Worm (Caenorhabditis elegans) whole organism, L2 larva: ENCODE data around the gene sor-1.

Source experiments
- alr-1 ChIP-seq: fragments of 150-350 bp; optimal IDR thresholded peaks from 2 replicates; lab custom pipeline; 2014; ENCODE audit warnings: missing biosample characterization, missing genetic modification characterization
- aly-2 ChIP-seq: fragments of 150-350 bp; optimal IDR thresholded peaks from 2 replicates; lab custom pipeline; 2014; ENCODE audit warnings: missing biosample characterization, missing genetic modification characterization
- ceh-16 ChIP-seq: fragments of 150-350 bp; optimal IDR thresholded peaks from 2 replicates; lab custom pipeline; 2014; ENCODE audit warnings: missing biosample characterization, missing genetic modification characterization
- ceh-82 ChIP-seq: fragments of 150-350 bp; optimal IDR thresholded peaks from 2 replicates; lab custom pipeline; 2014; ENCODE audit warnings: missing biosample characterization, missing genetic modification characterization
- elt-3 ChIP-seq: sonication (generic microtip); optimal IDR thresholded peaks from 2 replicates; lab custom pipeline; 2017; ENCODE audit warnings: missing biosample characterization, missing genetic modification characterization
- mdl-1 ChIP-seq, 2 experiments: fragments of 150-350 bp in 1 of 2; sonication (generic microtip) in 1 of 2; optimal IDR thresholded peaks; 2 replicates each; lab custom pipeline; 2017; ENCODE audit warnings: missing biosample characterization in 2 of 2, missing genetic modification characterization in 2 of 2
- nhr-10 ChIP-seq: sonication (generic microtip); optimal IDR thresholded peaks from 2 replicates; lab custom pipeline; 2017; ENCODE audit warnings: missing biosample characterization, missing genetic modification characterization
- nhr-77 ChIP-seq: fragments of 150-350 bp; optimal IDR thresholded peaks from 2 replicates; lab custom pipeline; 2014; ENCODE audit warnings: missing biosample characterization, missing genetic modification characterization
- unc-62 ChIP-seq: fragments of 150-350 bp; optimal IDR thresholded peaks from 2 replicates; lab custom pipeline; 2014; ENCODE audit warnings: missing biosample characterization, missing genetic modification reagents, missing genetic modification characterization
- ztf-1 ChIP-seq: fragments of 200-800 bp; sonication (Bioruptor generic); conservative IDR thresholded peaks from 2 replicates; pipeline ENCODE4 v1.3.6; 2022; ENCODE audit warnings: missing genetic modification characterization, missing compliant biosample characterization

ce11 chrIII:8461410-8461809, 43.4 kb downstream of the sor-1 start:
- no peak for TF ChIP-seq ztf-1 (GFP tag; lab: Robert Waterston, UW)
- no peak for TF ChIP-seq alr-1 (tag; lab: Kevin White, UChicago)
- no peak for TF ChIP-seq mdl-1 (tag; optimal IDR thresholded peaks at IDR 0.05; lab: Kevin White, UChicago)
- no peak for TF ChIP-seq nhr-10
- no peak for TF ChIP-seq ceh-16
- TF ChIP-seq unc-62 (GFP tag; lab: Kevin White, UChicago), result no peak
- TF ChIP-seq ceh-82 (tag; lab: Kevin White, UChicago), result no peak
- TF ChIP-seq aly-2, result no peak
- no peak for TF ChIP-seq nhr-77
- no peak for TF ChIP-seq elt-3 (tag; lab: Kevin White, UChicago)
